Worm (Caenorhabditis elegans) whole organism, L1 larva: Measurements from ENCODE around the gene str-140.

Experiments used
- C16A3.4 ChIP-seq: fragments of 150-350 bp; optimal IDR thresholded peaks from 2 replicates; lab custom pipeline; 2014; ENCODE audit warnings: missing biosample characterization, missing genetic modification characterization
- F16B12.6 ChIP-seq: fragments of 150-350 bp; optimal IDR thresholded peaks from 2 replicates; lab custom pipeline; 2014; ENCODE audit warnings: missing biosample characterization, missing genetic modification characterization
- Y116A8C.19 ChIP-seq: sonication (generic microtip); optimal IDR thresholded peaks from 2 replicates; lab custom pipeline; 2016; ENCODE audit warnings: missing compliant biosample characterization, missing genetic modification characterization, borderline replicate concordance
- aha-1 ChIP-seq: fragments of 150-350 bp; optimal IDR thresholded peaks from 2 replicates; lab custom pipeline; 2014; ENCODE audit warnings: missing biosample characterization, missing genetic modification characterization
- alr-1 ChIP-seq: fragments of 200-800 bp; sonication (Bioruptor generic); optimal IDR thresholded peaks from 2 replicates; lab custom pipeline; 2018; ENCODE audit warnings: borderline replicate concordance, mild to moderate bottlenecking, missing genetic modification characterization, missing compliant biosample characterization
- aly-2 ChIP-seq: fragments of 150-350 bp; optimal IDR thresholded peaks from 2 replicates; lab custom pipeline; 2014; ENCODE audit warnings: missing biosample characterization, missing genetic modification characterization
- blmp-1 ChIP-seq: fragments of 150-350 bp; optimal IDR thresholded peaks from 2 replicates; lab custom pipeline; 2014; ENCODE audit warnings: missing biosample characterization, missing genetic modification characterization
- ceh-63 ChIP-seq: fragments of 200-800 bp; sonication (Bioruptor generic); optimal IDR thresholded peaks from 2 replicates; lab custom pipeline; 2018; ENCODE audit warnings: mild to moderate bottlenecking, missing genetic modification characterization, missing compliant biosample characterization
- ceh-90 ChIP-seq: sonication (generic microtip); optimal IDR thresholded peaks from 2 replicates; lab custom pipeline; 2016; ENCODE audit warnings: missing genetic modification characterization, missing compliant biosample characterization
- dpl-1 ChIP-seq, 3 experiments: fragments of 150-350 bp in 2 of 3; sonication (generic microtip) in 1 of 3; optimal IDR thresholded peaks; 2 replicates each; lab custom pipeline; 2014 to 2017; ENCODE audit warnings: missing biosample characterization in 3 of 3, missing genetic modification characterization in 3 of 3, missing genetic modification reagents in 3 of 3
- efl-1 ChIP-seq, 4 experiments: fragments of 150-350 bp; optimal IDR thresholded peaks in 3 of 4; peaks in 1 of 4; 1 replicate in 1 of 4; 2 replicates in 3 of 4; lab custom pipeline; 2014; ENCODE audit warnings: missing biosample characterization in 2 of 4, missing genetic modification characterization in 2 of 4, missing genetic modification reagents in 2 of 4
- elt-2 ChIP-seq: sonication (generic microtip); optimal IDR thresholded peaks from 2 replicates; lab custom pipeline; 2016; ENCODE audit warnings: missing genetic modification characterization, mild to moderate bottlenecking, inconsistent platforms, missing compliant biosample characterization, missing genetic modification reagents
- fkh-8 ChIP-seq: sonication (generic microtip); optimal IDR thresholded peaks from 2 replicates; lab custom pipeline; 2016; ENCODE audit warnings: mild to moderate bottlenecking, missing genetic modification characterization, missing compliant biosample characterization
- fos-1 ChIP-seq: fragments of 150-350 bp; optimal IDR thresholded peaks from 2 replicates; lab custom pipeline; 2014; ENCODE audit warnings: missing biosample characterization, missing genetic modification characterization
- hlh-17 ChIP-seq: fragments of 200-800 bp; sonication (Bioruptor generic); optimal IDR thresholded peaks from 2 replicates; lab custom pipeline; 2018; ENCODE audit warnings: missing genetic modification characterization, mild to moderate bottlenecking, missing compliant biosample characterization, moderate library complexity, borderline replicate concordance
- isw-1 ChIP-seq: fragments of 200-800 bp; sonication (Bioruptor generic); IDR thresholded peaks from 2 replicates; pipeline ENCODE4 v1.3.6; 2022; ENCODE audit warnings: missing genetic modification characterization, missing compliant biosample characterization
- lin-15B ChIP-seq: fragments of 150-350 bp; sonication (generic microtip); optimal IDR thresholded peaks from 3 replicates; lab custom pipeline; 2014; ENCODE audit warnings: missing biosample characterization, missing genetic modification characterization
- lin-35 ChIP-seq, 2 experiments: fragments of 150-350 bp; optimal IDR thresholded peaks; 2 replicates each; lab custom pipeline; 2014; ENCODE audit warnings: missing biosample characterization in 2 of 2, missing genetic modification characterization in 2 of 2, missing genetic modification reagents in 2 of 2
- lir-3 ChIP-seq: sonication (generic microtip); optimal IDR thresholded peaks from 2 replicates; lab custom pipeline; 2016; ENCODE audit warnings: mild to moderate bottlenecking, missing genetic modification characterization, moderate library complexity, missing compliant biosample characterization; ENCODE audit not compliant: poor library complexity
- lsy-2 ChIP-seq, 2 experiments: fragments of 150-350 bp; optimal IDR thresholded peaks; 2 replicates each; lab custom pipeline; 2014; ENCODE audit warnings: missing biosample characterization in 2 of 2, missing genetic modification characterization in 2 of 2
- mdl-1 ChIP-seq, 2 experiments: fragments of 150-350 bp; optimal IDR thresholded peaks; 2 replicates each; lab custom pipeline; 2014 to 2017; ENCODE audit warnings: missing biosample characterization in 2 of 2, missing genetic modification characterization in 2 of 2, inconsistent platforms in 1 of 2
- nhr-20 ChIP-seq: sonication (generic microtip); optimal IDR thresholded peaks from 2 replicates; lab custom pipeline; 2016; ENCODE audit warnings: mild to moderate bottlenecking, missing genetic modification characterization, missing compliant biosample characterization
- nhr-28 ChIP-seq: fragments of 150-350 bp; optimal IDR thresholded peaks from 2 replicates; lab custom pipeline; 2014; ENCODE audit warnings: missing biosample characterization, missing genetic modification characterization
- nhr-47 ChIP-seq: sonication (generic microtip); optimal IDR thresholded peaks from 2 replicates; lab custom pipeline; 2016; ENCODE audit warnings: mild to moderate bottlenecking, missing genetic modification characterization, moderate library complexity, missing compliant biosample characterization
- nhr-85 ChIP-seq: sonication (generic microtip); peaks from one replicate; lab custom pipeline; 2016; ENCODE audit warnings: missing genetic modification characterization, inconsistent platforms, missing compliant biosample characterization
- nhr-90 ChIP-seq: sonication (generic microtip); optimal IDR thresholded peaks from 2 replicates; lab custom pipeline; 2016; ENCODE audit warnings: mild to moderate bottlenecking, missing genetic modification characterization, missing compliant biosample characterization; ENCODE audit not compliant: poor library complexity
- pqm-1 ChIP-seq: sonication (generic microtip); optimal IDR thresholded peaks from 3 replicates; lab custom pipeline; 2017; ENCODE audit warnings: missing biosample characterization, missing genetic modification characterization
- skn-1 ChIP-seq: fragments of 150-350 bp; optimal IDR thresholded peaks from 2 replicates; lab custom pipeline; 2014; ENCODE audit warnings: missing biosample characterization, missing genetic modification characterization
- snpc-4 ChIP-seq: fragments of 150-350 bp; optimal IDR thresholded peaks from 2 replicates; lab custom pipeline; 2014; ENCODE audit warnings: missing biosample characterization, missing genetic modification characterization
- snu-23 ChIP-seq: sonication (generic microtip); optimal IDR thresholded peaks from 2 replicates; lab custom pipeline; 2016; ENCODE audit warnings: missing genetic modification characterization, missing compliant biosample characterization
- swsn-7 ChIP-seq: sonication (generic microtip); optimal IDR thresholded peaks from 2 replicates; lab custom pipeline; 2016; ENCODE audit warnings: missing genetic modification characterization, missing compliant biosample characterization
- tbx-2 ChIP-seq: sonication (generic microtip); optimal IDR thresholded peaks from 2 replicates; lab custom pipeline; 2016; ENCODE audit warnings: missing genetic modification characterization, missing compliant biosample characterization
- tlp-1 ChIP-seq: fragments of 150-350 bp; optimal IDR thresholded peaks from 2 replicates; lab custom pipeline; 2014; ENCODE audit warnings: missing biosample characterization, missing genetic modification characterization
- unc-130 ChIP-seq: fragments of 150-350 bp; optimal IDR thresholded peaks from 2 replicates; lab custom pipeline; 2017; ENCODE audit warnings: missing biosample characterization, missing genetic modification characterization, inconsistent platforms
- unc-86 ChIP-seq: sonication (generic microtip); optimal IDR thresholded peaks from 2 replicates; lab custom pipeline; 2016; ENCODE audit warnings: missing genetic modification characterization, missing compliant biosample characterization
- unc-98 ChIP-seq: fragments of 200-800 bp; sonication (Bioruptor generic); IDR thresholded peaks from 2 replicates; pipeline ENCODE4 v1.3.6; 2022; ENCODE audit warnings: missing genetic modification characterization, missing compliant biosample characterization
- xbp-1 ChIP-seq: sonication (generic microtip); optimal IDR thresholded peaks from 2 replicates; lab custom pipeline; 2016; ENCODE audit warnings: missing genetic modification characterization, missing compliant biosample characterization

str-140 gene

ce11 chrV:8025259-8025658, 42.4 kb downstream of the str-140 start (continued):
- TF ChIP-seq efl-1 (optimal IDR thresholded peaks at IDR 0.05; lab: Kevin White, UChicago): no peak
- TF ChIP-seq efl-1 (GFP tag; optimal IDR thresholded peaks at IDR 0.05 in 1 of 2; lab: Kevin White, UChicago): peak in 1 of 2 experiments; percentile 43
- no peak for TF ChIP-seq aha-1
- no peak for TF ChIP-seq snpc-4 (tag; lab: Kevin White, UChicago)
- TF ChIP-seq nhr-90 (tag; lab: Kevin White, UChicago): no peak
- TF ChIP-seq aly-2 (tag; lab: Kevin White, UChicago): no peak
- TF ChIP-seq C16A3.4 (tag; lab: Kevin White, UChicago): no peak
- no peak for TF ChIP-seq tbx-2 (tag; lab: Kevin White, UChicago)
- TF ChIP-seq ceh-63 (GFP tag; lab: Kevin White, UChicago): no peak
- TF ChIP-seq unc-98 (GFP tag; lab: Robert Waterston, UW): no peak

DNA sequence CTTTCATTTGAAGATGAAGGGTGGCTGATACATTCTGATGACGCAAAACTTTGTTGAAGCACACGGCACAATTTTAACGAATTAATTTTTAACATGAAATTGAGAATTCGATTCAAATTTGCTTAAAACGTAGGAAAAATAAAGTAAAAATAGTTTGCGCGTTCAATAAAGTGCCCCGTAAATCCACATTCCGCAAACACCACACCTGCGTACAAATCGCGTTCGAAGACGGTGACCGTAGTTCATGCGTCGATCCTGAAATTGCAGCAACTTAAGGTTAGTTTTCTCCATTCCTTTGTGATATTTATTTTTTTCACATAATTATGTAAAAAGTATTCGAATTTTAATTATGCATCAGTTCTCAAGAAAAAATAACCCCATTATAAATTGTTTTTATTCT, 42.9 kb downstream of the str-140 start, which contains the start of gene F43H9.3:
F43H9.3 (minus strand) TSS at position 189 of the 400 bp plus-strand sequence.
- no peak for TF ChIP-seq nhr-47 (tag; lab: Kevin White, UChicago)
- peak; percentile 80 for TF ChIP-seq F16B12.6 (tag; lab: Kevin White, UChicago)
- peak; percentile 29 to 58 for TF ChIP-seq lin-35 (GFP tag; optimal IDR thresholded peaks at IDR 0.05; lab: Kevin White, UChicago)
- no peak for TF ChIP-seq lir-3 (tag; lab: Kevin White, UChicago)
- TF ChIP-seq C16A3.4 (tag; lab: Kevin White, UChicago): peak; percentile 55
- TF ChIP-seq xbp-1: no peak
- peak in 1 of 2 experiments; percentile 17 for TF ChIP-seq mdl-1 (tag; optimal IDR thresholded peaks at IDR 0.05; lab: Kevin White, UChicago)
- peak; percentile 28 to 95 for TF ChIP-seq lsy-2 (tag; optimal IDR thresholded peaks at IDR 0.05; lab: Kevin White, UChicago)
- TF ChIP-seq snu-23 (GFP tag; lab: Kevin White, UChicago): peak; percentile 19
- peak in 2 of 3 experiments; percentile 47 to 60 for TF ChIP-seq dpl-1 (GFP tag; optimal IDR thresholded peaks at IDR 0.05; lab: Kevin White, UChicago)
- no peak for TF ChIP-seq tlp-1 (tag; lab: Kevin White, UChicago)
- peak; percentile 28 for TF ChIP-seq unc-130 (tag; lab: Kevin White, UChicago)
- peak; percentile 62 to 70 for TF ChIP-seq efl-1 (optimal IDR thresholded peaks at IDR 0.05; lab: Kevin White, UChicago)
- TF ChIP-seq efl-1 (GFP tag; optimal IDR thresholded peaks at IDR 0.05 in 1 of 2; lab: Kevin White, UChicago): peak; percentile 61 to 79

- no peak for TF ChIP-seq Y116A8C.19 (tag; lab: Kevin White, UChicago)
- peak in 1 of 2 experiments; percentile 30 for TF ChIP-seq lin-35 (GFP tag; optimal IDR thresholded peaks at IDR 0.05; lab: Kevin White, UChicago)
- TF ChIP-seq fos-1: no peak
- TF ChIP-seq nhr-20 (tag; lab: Kevin White, UChicago): peak; percentile 31
- TF ChIP-seq blmp-1 (tag; lab: Kevin White, UChicago): peak; percentile 8
- TF ChIP-seq efl-1 (optimal IDR thresholded peaks at IDR 0.05; lab: Kevin White, UChicago): peak in 1 of 2 experiments; percentile 5
- peak in 1 of 2 experiments; percentile 84 for TF ChIP-seq efl-1 (GFP tag; optimal IDR thresholded peaks at IDR 0.05 in 1 of 2; lab: Kevin White, UChicago)
- TF ChIP-seq, all 84 proteins: peak for 4
These were observed 45.7 kb downstream of the str-140 start, which contains the start of gene ech-3 for ce11 chrV:8022040-8022439. ech-3 (plus strand) TSS chrV:8022217.

DNA sequence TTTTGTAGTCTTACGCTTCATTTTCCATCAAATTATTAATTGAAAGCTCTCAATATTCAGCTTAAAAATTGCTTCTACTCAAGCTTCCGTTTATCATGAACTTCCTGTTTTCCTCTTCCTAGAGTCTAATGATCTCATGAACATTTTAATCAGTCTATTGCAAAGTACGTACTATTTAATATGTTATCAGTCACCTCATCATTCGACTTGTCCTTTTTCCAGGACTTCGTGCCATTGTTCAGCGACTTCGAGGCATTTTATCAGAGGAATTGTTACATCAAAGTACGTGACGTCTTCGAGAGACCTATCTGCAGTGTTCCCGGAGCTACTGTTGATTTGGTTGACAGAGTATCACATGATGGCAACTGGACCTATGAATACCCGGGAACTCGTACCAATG, 47.9 kb downstream of the str-140 start:
- TF ChIP-seq nhr-28 (no peak), ceh-90 (tag; lab: Kevin White, UChicago) (no peak), nhr-20 (tag; lab: Kevin White, UChicago) (no peak), unc-130 (tag; lab: Kevin White, UChicago) (no peak), nhr-85 (tag; lab: Kevin White, UChicago) (no peak), lsy-2 (tag; optimal IDR thresholded peaks at IDR 0.05; lab: Kevin White, UChicago) (no peak), elt-2 (tag; lab: Kevin White, UChicago) (peak; percentile 17), hlh-17 (GFP tag; lab: Kevin White, UChicago) (no peak), unc-86 (tag; lab: Kevin White, UChicago) (no peak), fkh-8 (tag; lab: Kevin White, UChicago) (no peak), skn-1 (no peak), efl-1 (optimal IDR thresholded peaks at IDR 0.05; lab: Kevin White, UChicago) (no peak), efl-1 (GFP tag; optimal IDR thresholded peaks at IDR 0.05 in 1 of 2; lab: Kevin White, UChicago) (no peak), isw-1 (GFP tag; lab: Robert Waterston, UW) (no peak), lin-15B (tag; lab: Kevin White, UChicago) (no peak), swsn-7 (no peak), alr-1 (tag; lab: Kevin White, UChicago) (no peak), pqm-1 (tag; lab: Kevin White, UChicago) (peak; percentile 1)
